Fruit fly (Drosophila melanogaster): Measurements from ENCODE around the gene Nuak.
A peak's percentile ranks its signal among the peaks of the same experiment; 100 is the strongest.

Gene Nuak

dm6 chr3R:10268101-10268864 is 4.2 kb downstream of the Nuak start (continued):
- TF ChIP-seq pan (optimal IDR thresholded peaks at IDR 0.05) (no peak), pan (GFP tag; optimal IDR thresholded peaks at IDR 0.05 in 1 of 2, IDR thresholded peaks at IDR 0.05 in 1 of 2) (peak in 1 of 2 experiments; percentile 76), CG6765 (GFP tag; optimal IDR thresholded peaks at IDR 0.05) (peak; percentile 87), nerfin-2 (GFP tag; IDR thresholded peaks at IDR 0.05; ENCODE audit: partially characterized antibody) (peak; percentile 31; the same call in 1 of the 2 replicates), cato (GFP tag; optimal IDR thresholded peaks at IDR 0.05; ENCODE audit: borderline replicate concordance) (peak; percentile 41), Ravus (GFP tag; IDR thresholded peaks at IDR 0.05) (peak; percentile 35), wek (GFP tag; optimal IDR thresholded peaks at IDR 0.05) (peak; percentile 29), CkIIα-i1 (GFP tag; IDR thresholded peaks at IDR 0.05) (0 out of 2 replicates have a peak, but pooled peaks have one; percentile 30), Fer2 (tag; optimal IDR thresholded peaks at IDR 0.05) (peak; percentile 58), Jarid2 (GFP tag; optimal IDR thresholded peaks at IDR 0.05) (peak; percentile 58), nau (GFP tag; optimal IDR thresholded peaks at IDR 0.05) (peak; percentile 79), CG34422 (GFP tag; IDR thresholded peaks at IDR 0.05) (peak; percentile 53; the same call in 2 of the 3 replicates), fd102C (GFP tag; optimal IDR thresholded peaks at IDR 0.05) (no peak), CG3995 (GFP tag; optimal IDR thresholded peaks at IDR 0.05) (peak; percentile 55), sna (GFP tag; IDR thresholded peaks at IDR 0.05; ENCODE audit: partially characterized antibody) (peak; percentile 29; the same call in 1 of the 2 replicates), sens (GFP tag) (peak; percentile 96), Mad (GFP tag; optimal IDR thresholded peaks at IDR 0.05) (peak; percentile 71), CG2202 (tag; optimal IDR thresholded peaks at IDR 0.05) (peak; percentile 11), CG33557 (GFP tag; optimal IDR thresholded peaks at IDR 0.05) (no peak), CG15514 (GFP tag; optimal IDR thresholded peaks at IDR 0.05) (peak; percentile 69), CG9876 (GFP tag; optimal IDR thresholded peaks at IDR 0.05) (peak; percentile 20), sens-2 (GFP tag; IDR thresholded peaks at IDR 0.05) (no peak), bcd (GFP tag; optimal IDR thresholded peaks at IDR 0.05) (peak; percentile 86), chif (GFP tag; optimal IDR thresholded peaks at IDR 0.05) (peak; percentile 71 to 79), ash1 (GFP tag; optimal IDR thresholded peaks at IDR 0.05) (no peak), nmo (GFP tag; optimal IDR thresholded peaks at IDR 0.05) (peak; percentile 89), fd3F (GFP tag; optimal IDR thresholded peaks at IDR 0.05) (peak; percentile 81), repo (GFP tag; optimal IDR thresholded peaks at IDR 0.05) (peak; percentile 69), ERR (GFP tag; optimal IDR thresholded peaks at IDR 0.05) (peak; percentile 58), CG13775 (GFP tag; optimal IDR thresholded peaks at IDR 0.05) (peak; percentile 78), odd (GFP tag; optimal IDR thresholded peaks at IDR 0.05) (peak; percentile 85), CG16815 (GFP tag; optimal IDR thresholded peaks at IDR 0.05) (peak; percentile 70), Ada2b (GFP tag; IDR thresholded peaks at IDR 0.05) (peak; percentile 68), CoRest (tag; optimal IDR thresholded peaks at IDR 0.05) (peak; percentile 92), salm (tag; optimal IDR thresholded peaks at IDR 0.05) (peak; percentile 60), CG11695 (GFP tag; IDR thresholded peaks at IDR 0.05) (peak; percentile 84), zen2 (GFP tag; IDR thresholded peaks at IDR 0.05; ENCODE audit: partially characterized antibody) (0 out of 3 replicates have a peak, but pooled peaks have one; percentile 15), CG18476 (GFP tag; optimal IDR thresholded peaks at IDR 0.05) (peak; percentile 63), CG3281 (GFP tag; optimal IDR thresholded peaks at IDR 0.05) (peak; percentile 91), tin (GFP tag; optimal IDR thresholded peaks at IDR 0.05) (peak; percentile 38), B-H2 (GFP tag; optimal IDR thresholded peaks at IDR 0.05) (peak; percentile 73), Poxn (GFP tag; IDR thresholded peaks at IDR 0.05) (0 out of 2 replicates have a peak, but pooled peaks have one; percentile 13), CG14667 (GFP tag; IDR thresholded peaks at IDR 0.05) (peak; percentile 62; the same call in 1 of the 2 replicates), dmrt11E (tag; optimal IDR thresholded peaks at IDR 0.05) (peak; percentile 11), Ssrp (tag; optimal IDR thresholded peaks at IDR 0.05) (peak; percentile 82), Dbx (GFP tag; IDR thresholded peaks at IDR 0.05) (peak; percentile 65; the same call in 2 of the 3 replicates), Ptx1 (GFP tag; IDR thresholded peaks at IDR 0.05) (peak; percentile 85), CG34224 (GFP tag; IDR thresholded peaks at IDR 0.05; ENCODE audit: partially characterized antibody) (peak; percentile 19; the same call in 1 of the 3 replicates)

Data from whole organism, embryonic.